Fruit fly (Drosophila melanogaster) whole organism, prepupa: ENCODE measurements around the gene CG46467.

ENCODE experiments used
- CG16779 ChIP-seq: fragments of 200-800 bp; sonication (Bioruptor generic); optimal IDR thresholded peaks from 3 replicates; lab custom pipeline; 2017; ENCODE audit warnings: missing biosample characterization, mild to moderate bottlenecking, missing genetic modification characterization
- CG31627 ChIP-seq: fragments of 200-800 bp; sonication (Bioruptor generic); optimal IDR thresholded peaks from 3 replicates; lab custom pipeline; 2016; ENCODE audit warnings: missing biosample characterization, missing genetic modification characterization
- CG6808 ChIP-seq: fragments of 200-800 bp; sonication (Bioruptor generic); optimal IDR thresholded peaks from 3 replicates; lab custom pipeline; 2017; ENCODE audit warnings: missing biosample characterization, missing genetic modification characterization, mild to moderate bottlenecking, moderate library complexity, missing genetic modification reagents
- CG8119 ChIP-seq: fragments of 200-800 bp; sonication (Bioruptor generic); IDR thresholded peaks from 3 replicates; pipeline ENCODE4 v1.3.6; 2022; ENCODE audit warnings: missing biosample characterization, missing genetic modification characterization
- Eip75B ChIP-seq: fragments of 200-800 bp; sonication (Bioruptor generic); optimal IDR thresholded peaks from 3 replicates; lab custom pipeline; 2016; ENCODE audit warnings: missing biosample characterization, missing genetic modification characterization
- Hr38 ChIP-seq: sonication (Bioruptor generic); optimal IDR thresholded peaks from 2 replicates; lab custom pipeline; 2016; ENCODE audit warnings: missing biosample characterization, missing genetic modification characterization
- OdsH ChIP-seq: fragments of 200-800 bp; sonication (Bioruptor generic); optimal IDR thresholded peaks from 3 replicates; lab custom pipeline; 2016; ENCODE audit warnings: missing biosample characterization, missing genetic modification characterization
- Sox14 ChIP-seq: fragments of 200-800 bp; sonication (Bioruptor generic); optimal IDR thresholded peaks from 3 replicates; lab custom pipeline; 2016; ENCODE audit warnings: missing biosample characterization, missing genetic modification characterization
- acj6 ChIP-seq: fragments of 200-800 bp; sonication (Bioruptor generic); optimal IDR thresholded peaks from 3 replicates; lab custom pipeline; 2016; ENCODE audit warnings: missing biosample characterization, missing genetic modification characterization
- cyc ChIP-seq: fragments of 200-800 bp; sonication (Bioruptor generic); optimal IDR thresholded peaks from 3 replicates; lab custom pipeline; 2016; ENCODE audit warnings: missing biosample characterization, missing genetic modification characterization
- fd85E ChIP-seq: fragments of 200-800 bp; sonication (Bioruptor generic); optimal IDR thresholded peaks from 3 replicates; lab custom pipeline; 2016; ENCODE audit warnings: missing biosample characterization, missing genetic modification characterization

DNA sequence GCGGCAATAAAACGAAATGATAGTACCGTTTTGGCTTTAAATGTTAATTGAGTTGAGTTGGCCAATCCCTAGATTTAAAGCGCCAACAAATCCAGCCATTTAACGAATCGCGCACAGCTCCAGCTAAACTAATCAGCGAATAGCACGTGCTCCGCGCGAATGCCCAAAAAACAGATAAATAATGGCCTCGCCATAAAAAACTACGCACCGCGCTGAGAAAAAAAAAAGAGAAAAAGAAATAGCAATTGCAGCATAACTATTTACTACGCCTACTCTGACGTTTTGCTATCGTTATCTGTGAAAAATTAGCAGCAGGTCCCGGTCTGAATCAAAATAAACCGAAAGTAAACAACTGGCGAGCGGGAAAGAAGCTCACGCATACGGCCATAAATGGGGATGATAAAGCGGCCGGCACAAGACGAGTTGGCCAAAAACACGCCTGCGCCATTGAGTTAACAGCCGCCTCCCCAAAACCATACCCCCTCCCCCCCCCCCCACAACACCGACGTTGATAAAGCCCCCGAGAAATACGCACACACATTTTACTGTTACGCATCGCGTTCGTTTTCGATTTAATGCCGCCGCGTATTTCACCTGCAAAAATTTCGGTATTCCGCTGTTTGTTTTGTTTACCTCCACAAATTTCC lies 65.0 kb downstream of the CG46467 start:
- TF ChIP-seq CG8119 (GFP tag; lab: Robert Waterston, UW) (no peak), CG16779 (no peak), Eip75B (GFP tag; lab: Kevin White, UChicago) (no peak), CG31627 (no peak), acj6 (no peak), Hr38 (GFP tag; lab: Kevin White, UChicago) (no peak), fd85E (GFP tag; lab: Kevin White, UChicago) (no peak), Sox14 (GFP tag; lab: Kevin White, UChicago) (no peak), CG6808 (GFP tag; lab: Kevin White, UChicago) (no peak), cyc (no peak), OdsH (GFP tag; lab: Kevin White, UChicago) (no peak)
